Fruit fly (Drosophila melanogaster): ENCODE measurements around the gene CG31523.

The CG31523 gene

dm6 chr3R:4478220-4479037, 578 bp downstream of the CG31523 start (continued):
- TF ChIP-seq mirr (GFP tag; optimal IDR thresholded peaks at IDR 0.05) (peak; percentile 42), crc (GFP tag; optimal IDR thresholded peaks at IDR 0.05) (peak; percentile 58), onecut (GFP tag; IDR thresholded peaks at IDR 0.05) (peak; percentile 85), eyg (GFP tag; optimal IDR thresholded peaks at IDR 0.05) (peak; percentile 89), da (GFP tag; optimal IDR thresholded peaks at IDR 0.05) (peak; percentile 9), CG7357 (GFP tag; IDR thresholded peaks at IDR 0.05) (peak; percentile 67), pb (GFP tag; optimal IDR thresholded peaks at IDR 0.05) (peak; percentile 81), ERR (GFP tag; optimal IDR thresholded peaks at IDR 0.05) (peak; percentile 78), CG30403 (GFP tag; optimal IDR thresholded peaks at IDR 0.05) (peak; percentile 91), ttk (GFP tag; IDR thresholded peaks at IDR 0.05) (peak; percentile 79), chif (GFP tag; optimal IDR thresholded peaks at IDR 0.05) (peak; percentile 75 to 86), CG2678 (tag; optimal IDR thresholded peaks at IDR 0.05) (peak; percentile 84), disco-r (GFP tag; optimal IDR thresholded peaks at IDR 0.05) (peak; percentile 72), CG9727 (GFP tag; optimal IDR thresholded peaks at IDR 0.05) (peak; percentile 79), CG3847 (GFP tag; IDR thresholded peaks at IDR 0.05) (peak; percentile 80), CG4730 (GFP tag; IDR thresholded peaks at IDR 0.05) (peak; percentile 78), CG12219 (GFP tag; optimal IDR thresholded peaks at IDR 0.05) (peak; percentile 87), HmgD (GFP tag; optimal IDR thresholded peaks at IDR 0.05) (peak; percentile 27), kay (GFP tag; optimal IDR thresholded peaks at IDR 0.05) (peak; percentile 93), CG12236 (GFP tag; optimal IDR thresholded peaks at IDR 0.05) (peak; percentile 74), CoRest (tag; optimal IDR thresholded peaks at IDR 0.05) (peak; percentile 73), CG14050 (GFP tag; IDR thresholded peaks at IDR 0.05) (peak; percentile 84), Dbx (GFP tag; IDR thresholded peaks at IDR 0.05) (peak; percentile 90), CG30020 (tag; optimal IDR thresholded peaks at IDR 0.05) (peak; percentile 22), CG7987 (GFP tag; optimal IDR thresholded peaks at IDR 0.05) (peak; percentile 57), otp (GFP tag; IDR thresholded peaks at IDR 0.05) (peak; percentile 90), CG16863 (GFP tag; optimal IDR thresholded peaks at IDR 0.05) (peak; percentile 79), run (tag; optimal IDR thresholded peaks at IDR 0.05) (peak; percentile 41), Pdp1 (GFP tag; optimal IDR thresholded peaks at IDR 0.05) (peak; percentile 83 to 87), CG32532 (GFP tag; IDR thresholded peaks at IDR 0.05) (peak; percentile 95), yki (optimal IDR thresholded peaks at IDR 0.05) (peak; percentile 68), eve (GFP tag; optimal IDR thresholded peaks at IDR 0.05) (no peak), CG2889 (GFP tag; IDR thresholded peaks at IDR 0.05) (peak; percentile 75), CG17612 (GFP tag; IDR thresholded peaks at IDR 0.05) (peak; percentile 75), repo (GFP tag; optimal IDR thresholded peaks at IDR 0.05) (peak; percentile 62), CG7556 (GFP tag; optimal IDR thresholded peaks at IDR 0.05) (peak; percentile 87), CG12769 (tag; optimal IDR thresholded peaks at IDR 0.05) (peak; percentile 91), CG1233 (GFP tag; optimal IDR thresholded peaks at IDR 0.05) (peak; percentile 64), D19B (GFP tag; optimal IDR thresholded peaks at IDR 0.05) (peak; percentile 80), fd3F (GFP tag; optimal IDR thresholded peaks at IDR 0.05) (peak; percentile 73), CG13624 (GFP tag; optimal IDR thresholded peaks at IDR 0.05) (peak; percentile 86), MESR4 (GFP tag; optimal IDR thresholded peaks at IDR 0.05) (peak; percentile 36), esg (GFP tag; conservative IDR thresholded peaks at IDR 0.05) (peak; percentile 66), CG2199 (GFP tag; IDR thresholded peaks at IDR 0.05) (peak; percentile 84), CG13775 (GFP tag; optimal IDR thresholded peaks at IDR 0.05) (peak; percentile 76), knrl (GFP tag; IDR thresholded peaks at IDR 0.05; ENCODE audit: partially characterized antibody) (0 out of 3 replicates have a peak, but pooled peaks have one; percentile 27), pfk (GFP tag; optimal IDR thresholded peaks at IDR 0.05) (no peak), bab2 (GFP tag; optimal IDR thresholded peaks at IDR 0.05) (peak; percentile 90), CG17385 (GFP tag; optimal IDR thresholded peaks at IDR 0.05) (peak; percentile 85), seq (GFP tag; IDR thresholded peaks at IDR 0.05) (peak; percentile 90)
